Worm (Caenorhabditis elegans): ENCODE measurements around the gene Y54G2A.44.

- no peak for TF ChIP-seq aly-1 (tag; optimal IDR thresholded peaks at IDR 0.05)
- no peak for TF ChIP-seq B0310.2 (tag; optimal IDR thresholded peaks at IDR 0.05)
- no peak for TF ChIP-seq ama-1 (optimal IDR thresholded peaks at IDR 0.05)
- no peak for TF ChIP-seq ets-7 (tag; optimal IDR thresholded peaks at IDR 0.05)
- no peak for TF ChIP-seq ceh-36 (tag; optimal IDR thresholded peaks at IDR 0.05)
- no peak for TF ChIP-seq hnd-1 (tag; optimal IDR thresholded peaks at IDR 0.05)
- TF ChIP-seq flt-1 (GFP tag; IDR thresholded peaks at IDR 0.05): no peak
- TF ChIP-seq tbx-37 (GFP tag; conservative IDR thresholded peaks at IDR 0.05): no peak
- TF ChIP-seq F13C5.2 (tag; optimal IDR thresholded peaks at IDR 0.05): no peak
- no peak for TF ChIP-seq tbx-11 (GFP tag; IDR thresholded peaks at IDR 0.05)
- TF ChIP-seq hmg-4 (GFP tag; optimal IDR thresholded peaks at IDR 0.05): no peak
These were observed 7.7 kb upstream of the Y54G2A.44 start for ce11 chrIV:2793956-2794355.

All from whole organism, early embryonic.